Worm (Caenorhabditis elegans): Measurements from ENCODE around the gene tbx-2.
A peak's percentile ranks its signal among the peaks of the same experiment; 100 is the strongest.

The tbx-2 gene

ce11 chrIII:5172470-5172869, 36.4 kb upstream of the tbx-2 start, which contains the start of gene K10D2.5 (continued):
- TF ChIP-seq unc-3 (GFP tag; conservative IDR thresholded peaks at IDR 0.05), result peak; percentile 79
- peak; percentile 45 for TF ChIP-seq unc-3 (tag; optimal IDR thresholded peaks at IDR 0.05)
- TF ChIP-seq che-1 (tag; optimal IDR thresholded peaks at IDR 0.05), result no peak
- peak; percentile 100 for TF ChIP-seq C08G9.2 (tag; optimal IDR thresholded peaks at IDR 0.05)
- peak; percentile 93 for TF ChIP-seq fax-1 (tag; optimal IDR thresholded peaks at IDR 0.05)
- no peak for TF ChIP-seq ttx-3 (tag; optimal IDR thresholded peaks at IDR 0.05)
- TF ChIP-seq dve-1 (tag; optimal IDR thresholded peaks at IDR 0.05), result peak; percentile 69
- TF ChIP-seq pat-9 (tag; optimal IDR thresholded peaks at IDR 0.05), result peak; percentile 15
- peak; percentile 99 for TF ChIP-seq rnt-1 (tag; optimal IDR thresholded peaks at IDR 0.05)
- peak; percentile 78 for TF ChIP-seq nfya-1 (tag; optimal IDR thresholded peaks at IDR 0.05)
- peak; percentile 91 for TF ChIP-seq elt-4 (tag; optimal IDR thresholded peaks at IDR 0.05)
- TF ChIP-seq lin-11 (tag; optimal IDR thresholded peaks at IDR 0.05), result no peak
- peak; percentile 95 for TF ChIP-seq ceh-14 (tag; optimal IDR thresholded peaks at IDR 0.05)
- TF ChIP-seq ceh-24 (tag; optimal IDR thresholded peaks at IDR 0.05), result no peak
- no peak for TF ChIP-seq nhr-11 (tag; optimal IDR thresholded peaks at IDR 0.05)
- TF ChIP-seq syd-9 (tag; optimal IDR thresholded peaks at IDR 0.05), result peak; percentile 82

- no peak for TF ChIP-seq sdc-2 (tag; optimal IDR thresholded peaks at IDR 0.05)
- TF ChIP-seq ahr-1 (tag; optimal IDR thresholded peaks at IDR 0.05), result no peak
Observed at ce11 chrIII:5171945-5172344, 35.8 kb upstream of the tbx-2 start, which contains the start of gene prp-19. Gene prp-19, minus strand, starts transcription at chrIII:5172045.

- TF ChIP-seq ttx-3 (tag; optimal IDR thresholded peaks at IDR 0.05) (no peak), hlh-15 (tag; optimal IDR thresholded peaks at IDR 0.05) (no peak)
Observed at ce11 chrIII:5169699-5170098, 33.6 kb upstream of the tbx-2 start, which contains the start of gene ulp-1. Gene ulp-1, minus strand, starts transcription at chrIII:5169799.

- TF ChIP-seq hlh-8 (tag; optimal IDR thresholded peaks at IDR 0.05) (no peak), ceh-18 (tag; optimal IDR thresholded peaks at IDR 0.05) (no peak), pros-1 (tag; optimal IDR thresholded peaks at IDR 0.05) (no peak), npax-4 (tag; optimal IDR thresholded peaks at IDR 0.05) (no peak), ceh-9 (tag; optimal IDR thresholded peaks at IDR 0.05) (no peak), unc-3 (GFP tag; conservative IDR thresholded peaks at IDR 0.05) (no peak), unc-3 (tag; optimal IDR thresholded peaks at IDR 0.05) (no peak), nfya-1 (tag; optimal IDR thresholded peaks at IDR 0.05) (no peak), gmeb-2 (tag; optimal IDR thresholded peaks at IDR 0.05) (no peak), ceh-6 (GFP tag; optimal IDR thresholded peaks at IDR 0.05) (no peak), Y22D7AL.16 (tag; optimal IDR thresholded peaks at IDR 0.05) (no peak), zip-5 (tag; optimal IDR thresholded peaks at IDR 0.05) (no peak), unc-86 (tag; optimal IDR thresholded peaks at IDR 0.05) (no peak), F13H6.1 (tag; optimal IDR thresholded peaks at IDR 0.05) (no peak), hlh-6 (tag; optimal IDR thresholded peaks at IDR 0.05) (no peak), K02D7.2 (tag; optimal IDR thresholded peaks at IDR 0.05) (no peak), eyg-1 (tag; optimal IDR thresholded peaks at IDR 0.05) (no peak)
Observed at ce11 chrIII:5165745-5166144, 29.6 kb upstream of the tbx-2 start.

- TF ChIP-seq madf-2 (tag; optimal IDR thresholded peaks at IDR 0.05), result no peak
- no peak for TF ChIP-seq rnt-1 (tag; optimal IDR thresholded peaks at IDR 0.05)
Observed at ce11 chrIII:5165211-5165610, 29.1 kb upstream of the tbx-2 start, which contains the start of gene T10F2.2. Gene T10F2.2, minus strand, starts transcription at chrIII:5165311.
